Fruit fly (Drosophila melanogaster): ENCODE results near the gene kis.

kis gene

dm6 chr2L:243123-243522 is 7.5 kb downstream of the kis start:
- TF ChIP-seq CG15710 (tag; optimal IDR thresholded peaks at IDR 0.05) (no peak), CG8159 (tag; optimal IDR thresholded peaks at IDR 0.05) (no peak), CG10348 (GFP tag; IDR thresholded peaks at IDR 0.05) (no peak), CG34367 (tag; optimal IDR thresholded peaks at IDR 0.05) (no peak), CG14655 (GFP tag; optimal IDR thresholded peaks at IDR 0.05) (no peak), Pif1A (GFP tag; optimal IDR thresholded peaks at IDR 0.05) (no peak), Pif1B (GFP tag; optimal IDR thresholded peaks at IDR 0.05) (no peak)

- TF ChIP-seq CG34367 (tag; optimal IDR thresholded peaks at IDR 0.05) (no peak), CG4496 (GFP tag; IDR thresholded peaks at IDR 0.05) (no peak), D1 (tag; optimal IDR thresholded peaks at IDR 0.05) (no peak), Snoo (tag; optimal IDR thresholded peaks at IDR 0.05) (no peak), CG32121 (GFP tag; IDR thresholded peaks at IDR 0.05) (no peak), CG14655 (GFP tag; optimal IDR thresholded peaks at IDR 0.05) (no peak)
Observed at dm6 chr2L:241415-241814, 9.2 kb downstream of the kis start.

- TF ChIP-seq Ets98B (GFP tag; IDR thresholded peaks at IDR 0.05) (no peak), CG15710 (tag; optimal IDR thresholded peaks at IDR 0.05) (no peak), EcR (GFP tag; optimal IDR thresholded peaks at IDR 0.05) (no peak), Pif1B (GFP tag; optimal IDR thresholded peaks at IDR 0.05) (no peak), CG32121 (GFP tag; IDR thresholded peaks at IDR 0.05) (no peak), Snoo (tag; optimal IDR thresholded peaks at IDR 0.05) (no peak), CG34367 (tag; optimal IDR thresholded peaks at IDR 0.05) (no peak), CG8301 (tag; optimal IDR thresholded peaks at IDR 0.05) (no peak)
Observed at dm6 chr2L:240176-240769, 10.3 kb downstream of the kis start.

dm6 chr2L:232187-232586 is 18.4 kb downstream of the kis start, which contains the start of gene CG13693:
Gene CG13693, plus strand, starts transcription at chr2L:232487.
- TF ChIP-seq CG32121 (GFP tag; IDR thresholded peaks at IDR 0.05) = no peak
- no peak for TF ChIP-seq Pif1A (GFP tag; optimal IDR thresholded peaks at IDR 0.05)
- TF ChIP-seq gl (tag; optimal IDR thresholded peaks at IDR 0.05) = no peak

- TF ChIP-seq CG9948 (tag; optimal IDR thresholded peaks at IDR 0.05) (no peak), CG4496 (GFP tag; IDR thresholded peaks at IDR 0.05) (no peak), Pif1B (GFP tag; optimal IDR thresholded peaks at IDR 0.05) (no peak), CG12605 (GFP tag; IDR thresholded peaks at IDR 0.05) (no peak), D1 (tag; optimal IDR thresholded peaks at IDR 0.05) (no peak), CG8301 (tag; optimal IDR thresholded peaks at IDR 0.05) (no peak), CG14655 (GFP tag; optimal IDR thresholded peaks at IDR 0.05) (no peak), CG10348 (GFP tag; IDR thresholded peaks at IDR 0.05) (no peak), CG34367 (tag; optimal IDR thresholded peaks at IDR 0.05) (no peak), CG13204 (GFP tag; optimal IDR thresholded peaks at IDR 0.05) (no peak), EcR (GFP tag; optimal IDR thresholded peaks at IDR 0.05) (no peak), CG15710 (tag; optimal IDR thresholded peaks at IDR 0.05) (no peak), CG32121 (GFP tag; IDR thresholded peaks at IDR 0.05) (no peak), Ets98B (GFP tag; IDR thresholded peaks at IDR 0.05) (no peak), gl (tag; optimal IDR thresholded peaks at IDR 0.05) (no peak), Pif1A (GFP tag; optimal IDR thresholded peaks at IDR 0.05) (no peak), CG17806 (tag; optimal IDR thresholded peaks at IDR 0.05) (no peak)
Observed at dm6 chr2L:228246-228645, 22.4 kb downstream of the kis start.

- TF ChIP-seq EcR (GFP tag; optimal IDR thresholded peaks at IDR 0.05) (peak; percentile 16), CG8159 (tag; optimal IDR thresholded peaks at IDR 0.05) (no peak), gl (tag; optimal IDR thresholded peaks at IDR 0.05) (no peak), Pif1A (GFP tag; optimal IDR thresholded peaks at IDR 0.05) (no peak), CG10348 (GFP tag; IDR thresholded peaks at IDR 0.05) (no peak)
Observed at dm6 chr2L:225386-225682, 25.3 kb downstream of the kis start.

- TF ChIP-seq CG32121 (GFP tag; IDR thresholded peaks at IDR 0.05) (peak; percentile 62), CG10348 (GFP tag; IDR thresholded peaks at IDR 0.05) (0 out of 2 replicates have a peak, but pooled peaks have one; percentile 9), Pif1A (GFP tag; optimal IDR thresholded peaks at IDR 0.05) (peak; percentile 93), rn (GFP tag; IDR thresholded peaks at IDR 0.05) (peak; percentile 62; the same call in 1 of the 2 replicates), CG8159 (tag; optimal IDR thresholded peaks at IDR 0.05) (peak; percentile 90), Pif1B (GFP tag; optimal IDR thresholded peaks at IDR 0.05) (peak; percentile 92), Ets98B (GFP tag; IDR thresholded peaks at IDR 0.05) (peak; percentile 68), CG14655 (GFP tag; optimal IDR thresholded peaks at IDR 0.05) (peak; percentile 94), CG12605 (GFP tag; IDR thresholded peaks at IDR 0.05) (peak; percentile 41; the same call in 1 of the 2 replicates), EcR (GFP tag; optimal IDR thresholded peaks at IDR 0.05) (peak; percentile 76), CG9948 (tag; optimal IDR thresholded peaks at IDR 0.05) (peak; percentile 90), gl (tag; optimal IDR thresholded peaks at IDR 0.05) (peak; percentile 82), CG4496 (GFP tag; IDR thresholded peaks at IDR 0.05) (peak; percentile 79), CG13204 (GFP tag; optimal IDR thresholded peaks at IDR 0.05) (peak; percentile 52), CG17806 (tag; optimal IDR thresholded peaks at IDR 0.05) (peak; percentile 89), Snoo (tag; optimal IDR thresholded peaks at IDR 0.05) (peak; percentile 82), CG34367 (tag; optimal IDR thresholded peaks at IDR 0.05) (peak; percentile 82), D1 (tag; optimal IDR thresholded peaks at IDR 0.05) (peak; percentile 87), CG15710 (tag; optimal IDR thresholded peaks at IDR 0.05) (peak; percentile 92), fd96Ca (GFP tag; IDR thresholded peaks at IDR 0.05) (peak; percentile 85), CG8301 (tag; optimal IDR thresholded peaks at IDR 0.05) (peak; percentile 85)
Observed at dm6 chr2L:224599-225385, 25.8 kb downstream of the kis start.

Measured in whole organism, pupa.